Worm (Caenorhabditis elegans): ENCODE data around the gene lys-4.
A peak's percentile ranks its signal among the peaks of the same experiment; 100 is the strongest.

Gene lys-4

DNA sequence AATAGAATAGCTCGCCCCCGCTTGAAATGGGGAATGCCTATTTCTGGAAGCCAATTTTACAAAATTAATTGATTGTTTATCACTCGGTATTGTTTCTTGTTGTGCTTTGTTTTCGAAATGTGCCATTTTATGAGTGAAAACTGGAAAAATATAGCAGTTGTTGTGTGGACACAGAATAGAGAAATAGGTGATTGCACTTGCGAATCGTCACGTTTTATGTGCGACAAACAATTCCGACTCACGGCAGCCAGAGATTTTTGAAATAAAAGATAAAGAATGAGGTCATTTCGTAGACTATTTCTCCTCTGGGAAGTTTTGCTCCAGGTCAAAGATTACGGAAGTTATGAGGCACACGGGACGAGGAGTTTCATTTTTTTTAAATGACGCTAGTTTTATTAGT is 23.9 kb upstream of the lys-4 start (continued):
- TF ChIP-seq elt-2 (tag; optimal IDR thresholded peaks at IDR 0.05), result no peak
- no peak for TF ChIP-seq swsn-7 (tag; optimal IDR thresholded peaks at IDR 0.05)
- peak; percentile 40 for TF ChIP-seq lin-14 (GFP tag; optimal IDR thresholded peaks at IDR 0.05)
- TF ChIP-seq lin-13 (GFP tag; optimal IDR thresholded peaks at IDR 0.05), result no peak

DNA sequence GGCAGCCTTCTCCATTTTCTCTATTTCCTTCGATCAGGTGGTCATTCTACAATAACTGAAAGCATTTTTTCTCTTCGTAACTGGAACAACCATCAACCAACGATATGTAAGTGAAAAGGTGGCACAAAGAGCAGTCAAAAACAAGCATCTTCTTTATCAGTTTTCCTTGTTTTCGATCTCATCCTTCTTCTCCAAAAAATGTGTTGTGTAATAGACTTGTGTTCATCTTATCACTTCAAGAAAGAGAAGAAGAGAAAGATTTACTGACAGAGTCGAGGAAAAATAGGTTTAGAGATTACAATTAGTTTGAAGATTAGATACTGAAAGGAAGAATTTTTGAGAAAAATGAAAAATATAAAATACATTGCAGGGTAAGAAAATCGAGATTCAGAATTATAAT is 22.4 kb upstream of the lys-4 start:
- TF ChIP-seq lin-14 (GFP tag; optimal IDR thresholded peaks at IDR 0.05), result peak; percentile 67
- TF ChIP-seq ztf-4 (tag; optimal IDR thresholded peaks at IDR 0.05), result peak; percentile 10
- peak; percentile 21 for TF ChIP-seq unc-130 (tag; optimal IDR thresholded peaks at IDR 0.05)
- no peak for TF ChIP-seq zip-4 (GFP tag; optimal IDR thresholded peaks at IDR 0.05)
- peak; percentile 34 for TF ChIP-seq nhr-71 (tag; optimal IDR thresholded peaks at IDR 0.05)
- peak; percentile 27 for TF ChIP-seq snu-23 (GFP tag; optimal IDR thresholded peaks at IDR 0.05)
- peak in 1 of 2 experiments; percentile 25 for TF ChIP-seq lsy-2 (tag; optimal IDR thresholded peaks at IDR 0.05)
- peak; percentile 23 for TF ChIP-seq nhr-20 (tag; optimal IDR thresholded peaks at IDR 0.05)
- TF ChIP-seq mef-2 (tag; optimal IDR thresholded peaks at IDR 0.05), result no peak
- peak; percentile 8 for TF ChIP-seq elt-2 (tag; optimal IDR thresholded peaks at IDR 0.05)

- TF ChIP-seq grh-1 (GFP tag; IDR thresholded peaks at IDR 0.05), result no peak
- no peak for TF ChIP-seq aha-1 (tag; optimal IDR thresholded peaks at IDR 0.05)
- no peak for TF ChIP-seq rnt-1 (tag; optimal IDR thresholded peaks at IDR 0.05)
- TF ChIP-seq unc-130 (tag; optimal IDR thresholded peaks at IDR 0.05), result no peak
- peak; percentile 29 for TF ChIP-seq hlh-17 (GFP tag; optimal IDR thresholded peaks at IDR 0.05; ENCODE audit: borderline replicate concordance)
- no peak for TF ChIP-seq fos-1 (tag; optimal IDR thresholded peaks at IDR 0.05)
- no peak for TF ChIP-seq mab-9 (GFP tag; IDR thresholded peaks at IDR 0.05)
Measured at ce11 chrIV:11644705-11645104, 21.7 kb upstream of the lys-4 start.

DNA sequence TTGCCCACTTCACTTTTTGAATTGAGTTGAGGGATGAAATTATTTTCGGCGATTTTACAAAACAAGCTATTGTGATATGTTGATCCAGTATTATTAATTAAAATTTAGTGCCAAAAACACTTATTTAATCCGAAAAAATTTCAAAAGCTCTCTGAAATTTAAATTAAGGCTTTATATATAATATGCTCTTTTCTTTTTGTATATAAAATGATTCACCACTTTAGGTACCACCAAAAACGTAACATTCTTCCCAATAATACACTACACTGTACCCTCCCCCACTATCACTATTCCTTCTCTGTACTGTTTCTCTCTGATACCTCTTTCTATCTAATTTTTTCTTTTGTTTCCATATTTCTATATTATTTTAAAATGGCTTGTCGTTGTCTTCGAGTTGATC is 20.9 kb upstream of the lys-4 start, which contains the start of gene prx-2:
TSS of gene prx-2 (plus strand) at position 301 of the 400 bp plus-strand sequence.
- TF ChIP-seq nhr-11 (tag; optimal IDR thresholded peaks at IDR 0.05), result no peak
- TF ChIP-seq dpl-1 (GFP tag; optimal IDR thresholded peaks at IDR 0.05), result no peak
- no peak for TF ChIP-seq pax-3 (tag; optimal IDR thresholded peaks at IDR 0.05)
- TF ChIP-seq elt-3 (tag; optimal IDR thresholded peaks at IDR 0.05), result no peak
- TF ChIP-seq aha-1 (tag; optimal IDR thresholded peaks at IDR 0.05), result no peak
- no peak for TF ChIP-seq zip-4 (GFP tag; optimal IDR thresholded peaks at IDR 0.05)
- TF ChIP-seq mef-2 (tag; optimal IDR thresholded peaks at IDR 0.05), result no peak
- TF ChIP-seq nhr-28 (tag; optimal IDR thresholded peaks at IDR 0.05), result no peak
- no peak for TF ChIP-seq ets-5 (GFP tag; IDR thresholded peaks at IDR 0.05)
- TF ChIP-seq fkh-10 (GFP tag; optimal IDR thresholded peaks at IDR 0.05), result no peak
- no peak for TF ChIP-seq C04F5.9 (tag; optimal IDR thresholded peaks at IDR 0.05)
- no peak for TF ChIP-seq mab-9 (GFP tag; IDR thresholded peaks at IDR 0.05)
- no peak for TF ChIP-seq ama-1 (optimal IDR thresholded peaks at IDR 0.05)
- TF ChIP-seq ceh-88 (GFP tag; IDR thresholded peaks at IDR 0.05), result no peak
- no peak for TF ChIP-seq mep-1 (tag; optimal IDR thresholded peaks at IDR 0.05)
- no peak for TF ChIP-seq nhr-47 (tag; optimal IDR thresholded peaks at IDR 0.05)
- TF ChIP-seq nhr-19 (GFP tag; conservative IDR thresholded peaks at IDR 0.05), result no peak
- no peak for TF ChIP-seq nhr-77 (tag; optimal IDR thresholded peaks at IDR 0.05)

- TF ChIP-seq pqm-1 (tag; optimal IDR thresholded peaks at IDR 0.05), result no peak
Measured at ce11 chrIV:11641802-11642201, 18.8 kb upstream of the lys-4 start, which contains the start of gene ZK809.1. ZK809.1 (plus strand) TSS chrIV:11642102.

DNA sequence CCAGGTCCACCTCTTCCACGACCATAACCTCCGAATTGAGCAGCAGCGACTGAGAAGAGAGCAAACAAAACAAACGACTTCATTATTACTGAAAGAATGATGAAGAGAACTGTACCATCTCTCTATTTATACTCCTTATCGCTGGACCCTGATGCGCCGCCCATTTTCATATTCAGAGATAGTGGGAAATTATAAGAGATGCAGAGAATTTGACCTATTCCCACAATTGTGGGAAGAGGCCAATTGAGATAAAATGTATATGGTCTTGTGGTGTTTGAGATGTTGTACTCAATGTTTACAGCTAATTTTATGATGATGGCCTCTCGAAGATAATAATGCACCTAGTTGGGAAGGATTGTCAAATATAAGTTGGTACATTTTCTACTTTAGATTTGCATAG is 17.9 kb upstream of the lys-4 start, which contains the start of gene ttr-50:
TSS of gene ttr-50 (minus strand) at position 101 of the 400 bp plus-strand sequence.
- TF ChIP-seq fkh-4 (tag; optimal IDR thresholded peaks at IDR 0.05; ENCODE audit: borderline replicate concordance) (no peak), nhr-237 (tag; optimal IDR thresholded peaks at IDR 0.05) (no peak), zip-4 (GFP tag; optimal IDR thresholded peaks at IDR 0.05) (no peak), pax-3 (tag; optimal IDR thresholded peaks at IDR 0.05) (no peak)

All from whole organism, L1 larva.